Fruit fly (Drosophila melanogaster) whole organism, prepupa: Measurements from ENCODE around the gene CG14717.

Experiments used
- CG10631 ChIP-seq: fragments of 200-800 bp; sonication (Bioruptor generic); optimal IDR thresholded peaks from 2 replicates; lab custom pipeline; 2016; ENCODE audit warnings: missing biosample characterization, missing genetic modification characterization
- CG10669 ChIP-seq: fragments of 200-800 bp; sonication (Bioruptor generic); optimal IDR thresholded peaks from 3 replicates; lab custom pipeline; 2018; ENCODE audit warnings: missing biosample characterization, mild to moderate bottlenecking, missing genetic modification characterization, moderate library complexity
- CG11294 ChIP-seq: fragments of 200-800 bp; sonication (Bioruptor generic); IDR thresholded peaks from 2 replicates; pipeline ENCODE4 v1.3.6; 2022; ENCODE audit warnings: missing biosample characterization, missing genetic modification characterization
- CG11762 ChIP-seq: fragments of 200-800 bp; sonication (Bioruptor generic); optimal IDR thresholded peaks from 3 replicates; lab custom pipeline; 2016; ENCODE audit warnings: missing biosample characterization, missing genetic modification characterization; ENCODE audit not compliant: insufficient read depth
- CG11902 ChIP-seq: fragments of 200-800 bp; sonication (Bioruptor generic); optimal IDR thresholded peaks from 3 replicates; lab custom pipeline; 2016; ENCODE audit warnings: missing biosample characterization, missing genetic modification characterization
- CG15336 ChIP-seq: fragments of 200-800 bp; sonication (Bioruptor generic); IDR thresholded peaks from 2 replicates; pipeline ENCODE4 v1.3.6; 2022; ENCODE audit warnings: missing biosample characterization, missing genetic modification characterization
- CG16779 ChIP-seq: fragments of 200-800 bp; sonication (Bioruptor generic); optimal IDR thresholded peaks from 3 replicates; lab custom pipeline; 2017; ENCODE audit warnings: missing biosample characterization, mild to moderate bottlenecking, missing genetic modification characterization
- CG3032 ChIP-seq: fragments of 200-800 bp; optimal IDR thresholded peaks from 2 replicates; lab custom pipeline; 2019; ENCODE audit warnings: missing biosample characterization, mild to moderate bottlenecking, missing genetic modification characterization, moderate library complexity
- CG31627 ChIP-seq: fragments of 200-800 bp; sonication (Bioruptor generic); optimal IDR thresholded peaks from 3 replicates; lab custom pipeline; 2016; ENCODE audit warnings: missing biosample characterization, missing genetic modification characterization
- CG32006 ChIP-seq: fragments of 200-800 bp; sonication (Bioruptor generic); optimal IDR thresholded peaks from 3 replicates; lab custom pipeline; 2017; ENCODE audit warnings: missing biosample characterization, mild to moderate bottlenecking, missing genetic modification characterization
- CG34406 ChIP-seq: fragments of 200-800 bp; sonication (Bioruptor generic); optimal IDR thresholded peaks from 3 replicates; lab custom pipeline; 2016; ENCODE audit warnings: missing biosample characterization, missing genetic modification characterization
- CG3919 ChIP-seq: fragments of 200-800 bp; sonication (Bioruptor generic); optimal IDR thresholded peaks from 3 replicates; lab custom pipeline; 2016; ENCODE audit warnings: missing biosample characterization, missing genetic modification characterization
- CG6163 ChIP-seq: fragments of 200-800 bp; sonication (Bioruptor generic); IDR thresholded peaks from 3 replicates; pipeline ENCODE4 v1.3.6; 2022; ENCODE audit warnings: missing biosample characterization, missing genetic modification characterization
- CG6792 ChIP-seq: fragments of 200-800 bp; sonication (Bioruptor generic); optimal IDR thresholded peaks from 3 replicates; lab custom pipeline; 2016; ENCODE audit warnings: missing biosample characterization, missing genetic modification characterization
- CG6854 ChIP-seq: fragments of 200-800 bp; sonication (Bioruptor generic); optimal IDR thresholded peaks from 2 replicates; lab custom pipeline; 2017; ENCODE audit warnings: missing biosample characterization, mild to moderate bottlenecking, missing genetic modification characterization
- CG7368 ChIP-seq: fragments of 200-800 bp; sonication (Bioruptor generic); optimal IDR thresholded peaks from 3 replicates; lab custom pipeline; 2016; ENCODE audit warnings: missing biosample characterization, missing genetic modification characterization
- CG8319 ChIP-seq: fragments of 200-800 bp; sonication (Bioruptor generic); optimal IDR thresholded peaks from 3 replicates; lab custom pipeline; 2016; ENCODE audit warnings: missing biosample characterization, missing genetic modification characterization
- CG8632 ChIP-seq: fragments of 200-800 bp; sonication (Bioruptor generic); optimal IDR thresholded peaks from 3 replicates; lab custom pipeline; 2016; ENCODE audit warnings: missing biosample characterization, missing genetic modification characterization
- Eip75B ChIP-seq: fragments of 200-800 bp; sonication (Bioruptor generic); optimal IDR thresholded peaks from 3 replicates; lab custom pipeline; 2016; ENCODE audit warnings: missing biosample characterization, missing genetic modification characterization
- Eip78C ChIP-seq: fragments of 200-800 bp; sonication (Bioruptor generic); peaks from one replicate; lab custom pipeline; 2016; ENCODE audit warnings: missing biosample characterization, missing genetic modification characterization
- Eip93F ChIP-seq: fragments of 200-800 bp; sonication (Bioruptor generic); optimal IDR thresholded peaks from 2 replicates; lab custom pipeline; 2016; ENCODE audit warnings: missing biosample characterization, mild to moderate bottlenecking, missing genetic modification characterization
- Gug ChIP-seq: fragments of 200-800 bp; sonication (Bioruptor generic); IDR thresholded peaks from 2 replicates; pipeline ENCODE4 v1.3.6; 2022; ENCODE audit warnings: missing biosample characterization, missing genetic modification characterization
- Hr39 ChIP-seq: fragments of 200-800 bp; sonication (Bioruptor generic); optimal IDR thresholded peaks from 2 replicates; lab custom pipeline; 2016; ENCODE audit warnings: missing biosample characterization, missing genetic modification characterization
- Hr4 ChIP-seq: fragments of 200-800 bp; sonication (Bioruptor generic); optimal IDR thresholded peaks from 3 replicates; lab custom pipeline; 2016; ENCODE audit warnings: missing biosample characterization, missing genetic modification characterization
- Lpt ChIP-seq: fragments of 200-800 bp; sonication (Bioruptor generic); optimal IDR thresholded peaks from 3 replicates; lab custom pipeline; 2016; ENCODE audit warnings: missing biosample characterization, missing genetic modification characterization
- Met ChIP-seq: fragments of 200-800 bp; sonication (Bioruptor generic); optimal IDR thresholded peaks from 3 replicates; lab custom pipeline; 2016; ENCODE audit warnings: missing biosample characterization, missing genetic modification characterization
- OdsH ChIP-seq: fragments of 200-800 bp; sonication (Bioruptor generic); optimal IDR thresholded peaks from 3 replicates; lab custom pipeline; 2016; ENCODE audit warnings: missing biosample characterization, missing genetic modification characterization
- Smox ChIP-seq: fragments of 200-800 bp; sonication (Bioruptor generic); optimal IDR thresholded peaks from 3 replicates; lab custom pipeline; 2016; ENCODE audit warnings: missing biosample characterization, missing genetic modification characterization
- Sox14 ChIP-seq: fragments of 200-800 bp; sonication (Bioruptor generic); optimal IDR thresholded peaks from 3 replicates; lab custom pipeline; 2016; ENCODE audit warnings: missing biosample characterization, missing genetic modification characterization
- Sox15 ChIP-seq: fragments of 200-800 bp; sonication (Bioruptor generic); optimal IDR thresholded peaks from 3 replicates; lab custom pipeline; 2016; ENCODE audit warnings: missing biosample characterization, missing genetic modification characterization
- acj6 ChIP-seq: fragments of 200-800 bp; sonication (Bioruptor generic); optimal IDR thresholded peaks from 3 replicates; lab custom pipeline; 2016; ENCODE audit warnings: missing biosample characterization, missing genetic modification characterization
- cyc ChIP-seq: fragments of 200-800 bp; sonication (Bioruptor generic); optimal IDR thresholded peaks from 3 replicates; lab custom pipeline; 2016; ENCODE audit warnings: missing biosample characterization, missing genetic modification characterization
- dac ChIP-seq: fragments of 200-800 bp; sonication (Bioruptor generic); optimal IDR thresholded peaks from 2 replicates; lab custom pipeline; 2017; ENCODE audit warnings: missing biosample characterization, mild to moderate bottlenecking, missing genetic modification characterization
- esn ChIP-seq: fragments of 200-800 bp; sonication (Bioruptor generic); optimal IDR thresholded peaks from 2 replicates; lab custom pipeline; 2016; ENCODE audit warnings: missing biosample characterization, mild to moderate bottlenecking, missing genetic modification characterization, moderate library complexity
- fd59A ChIP-seq: fragments of 200-800 bp; sonication (Bioruptor generic); optimal IDR thresholded peaks from 2 replicates; lab custom pipeline; 2017; ENCODE audit warnings: missing biosample characterization, mild to moderate bottlenecking, missing genetic modification characterization, missing genetic modification reagents
- fkh ChIP-seq: fragments of 200-800 bp; sonication (Bioruptor generic); optimal IDR thresholded peaks from 3 replicates; lab custom pipeline; 2017; ENCODE audit warnings: missing biosample characterization, mild to moderate bottlenecking, missing genetic modification characterization, moderate library complexity
- lz ChIP-seq: fragments of 200-800 bp; sonication (Bioruptor generic); optimal IDR thresholded peaks from 3 replicates; lab custom pipeline; 2016; ENCODE audit warnings: missing biosample characterization, missing genetic modification characterization
- pdm3 ChIP-seq: fragments of 200-800 bp; sonication (Bioruptor generic); optimal IDR thresholded peaks from 3 replicates; lab custom pipeline; 2016; ENCODE audit warnings: missing biosample characterization, missing genetic modification characterization
- salr ChIP-seq, 2 experiments: fragments of 200-800 bp; sonication (Bioruptor generic); optimal IDR thresholded peaks; 3 replicates each; lab custom pipeline; 2016 to 2018; ENCODE audit warnings: missing biosample characterization in 2 of 2, missing genetic modification characterization in 2 of 2, mild to moderate bottlenecking in 1 of 2
- spab ChIP-seq: fragments of 200-800 bp; sonication (Bioruptor generic); optimal IDR thresholded peaks from 2 replicates; lab custom pipeline; 2017; ENCODE audit warnings: missing biosample characterization, mild to moderate bottlenecking, missing genetic modification characterization, missing genetic modification reagents
- ss ChIP-seq, 2 experiments: fragments of 200-800 bp; sonication (Bioruptor generic); optimal IDR thresholded peaks; 2 replicates in 1 of 2; 3 replicates in 1 of 2; lab custom pipeline; 2017 to 2018; ENCODE audit warnings: mild to moderate bottlenecking in 2 of 2, missing biosample characterization in 2 of 2, missing genetic modification characterization in 2 of 2, moderate library complexity in 1 of 2
- svp ChIP-seq: fragments of 200-800 bp; sonication (Bioruptor generic); peaks from one replicate; lab custom pipeline; 2016; ENCODE audit warnings: missing biosample characterization, missing genetic modification characterization
- topi ChIP-seq: fragments of 200-800 bp; sonication (Bioruptor generic); optimal IDR thresholded peaks from 3 replicates; lab custom pipeline; 2016; ENCODE audit warnings: missing biosample characterization, missing genetic modification characterization
- vri ChIP-seq: fragments of 200-800 bp; sonication (Bioruptor generic); optimal IDR thresholded peaks from 3 replicates; lab custom pipeline; 2016; ENCODE audit warnings: missing biosample characterization, mild to moderate bottlenecking, missing genetic modification characterization

CG14717 gene

dm6 chr3R:11665508-11665907 is 30.8 kb upstream of the CG14717 start:
- TF ChIP-seq Eip78C (GFP tag; lab: Kevin White, UChicago) (peak; percentile 58), esn (GFP tag; lab: Kevin White, UChicago) (peak; percentile 34), Sox15 (GFP tag; lab: Kevin White, UChicago) (no peak), svp (GFP tag; lab: Kevin White, UChicago) (no peak), vri (GFP tag; lab: Kevin White, UChicago) (no peak), Gug (no peak), CG6792 (GFP tag; lab: Kevin White, UChicago) (no peak), Eip93F (no peak), Sox14 (no peak), CG11294 (no peak), spab (GFP tag; lab: Kevin White, UChicago) (no peak), cyc (GFP tag; lab: Kevin White, UChicago) (peak; percentile 13), topi (GFP tag; lab: Kevin White, UChicago) (no peak), CG8632 (GFP tag; lab: Kevin White, UChicago) (no peak), CG11762 (GFP tag; lab: Kevin White, UChicago) (no peak), pdm3 (GFP tag; lab: Kevin White, UChicago) (peak; percentile 1), CG6854 (GFP tag; lab: Kevin White, UChicago) (no peak), Hr39 (no peak), fd59A (no peak)

dm6 chr3R:11665925-11666687 is 30.2 kb upstream of the CG14717 start:
- TF ChIP-seq Eip78C (GFP tag; lab: Kevin White, UChicago) (peak; percentile 7), vri (GFP tag; lab: Kevin White, UChicago) (peak; percentile 51), Met (GFP tag; lab: Kevin White, UChicago) (no peak), CG10631 (GFP tag; lab: Kevin White, UChicago) (no peak), CG7368 (GFP tag; lab: Kevin White, UChicago) (no peak), ss (GFP tag; optimal IDR thresholded peaks at IDR 0.05; lab: Kevin White, UChicago) (no peak), fkh (peak; percentile 65), svp (GFP tag; lab: Kevin White, UChicago) (peak; percentile 91), dac (GFP tag; lab: Kevin White, UChicago) (no peak), CG8319 (GFP tag; lab: Kevin White, UChicago) (no peak), CG6163 (GFP tag; lab: Robert Waterston, UW) (no peak), CG3032 (tag; lab: Kevin White, UChicago) (no peak), Eip93F (peak; percentile 65), esn (GFP tag; lab: Kevin White, UChicago) (no peak), Lpt (GFP tag; lab: Kevin White, UChicago) (no peak), acj6 (GFP tag; lab: Kevin White, UChicago) (no peak), Sox14 (no peak), salr (GFP tag; optimal IDR thresholded peaks at IDR 0.05; lab: Kevin White, UChicago) (no peak), Eip75B (GFP tag; lab: Kevin White, UChicago) (no peak)
- TF ChIP-seq, all 60 proteins: peak for 5

- no peak for TF ChIP-seq CG8319 (GFP tag; lab: Kevin White, UChicago)
- no peak for TF ChIP-seq CG34406 (GFP tag; lab: Kevin White, UChicago)
- no peak for TF ChIP-seq CG10631 (GFP tag; lab: Kevin White, UChicago)
- no peak for TF ChIP-seq Lpt (GFP tag; lab: Kevin White, UChicago)
- TF ChIP-seq CG15336 (GFP tag; lab: Robert Waterston, UW) = no peak
- TF ChIP-seq CG3032 (tag; lab: Kevin White, UChicago) = no peak
- no peak for TF ChIP-seq OdsH (GFP tag; lab: Kevin White, UChicago)
- no peak for TF ChIP-seq CG11902 (GFP tag; lab: Kevin White, UChicago)
- no peak for TF ChIP-seq fd59A
- TF ChIP-seq lz (GFP tag; lab: Kevin White, UChicago) = no peak
- peak; percentile 58 for TF ChIP-seq Eip78C (GFP tag; lab: Kevin White, UChicago)
- TF ChIP-seq Hr4 (GFP tag; lab: Kevin White, UChicago) = no peak
- peak; percentile 62 for TF ChIP-seq vri (GFP tag; lab: Kevin White, UChicago)
- no peak for TF ChIP-seq Eip75B (GFP tag; lab: Kevin White, UChicago)
- TF ChIP-seq CG10669 = no peak
- TF ChIP-seq Smox (GFP tag; lab: Kevin White, UChicago) = no peak
- no peak for TF ChIP-seq CG32006
- no peak for TF ChIP-seq acj6 (GFP tag; lab: Kevin White, UChicago)
- TF ChIP-seq CG16779 (tag; lab: Kevin White, UChicago) = no peak
- no peak for TF ChIP-seq CG31627 (GFP tag; lab: Kevin White, UChicago)
- TF ChIP-seq Sox15 (GFP tag; lab: Kevin White, UChicago) = no peak
- TF ChIP-seq CG7368 (GFP tag; lab: Kevin White, UChicago) = no peak
- peak; percentile 34 for TF ChIP-seq CG3919 (GFP tag; lab: Kevin White, UChicago)
These were observed 27.0 kb upstream of the CG14717 start for dm6 chr3R:11669017-11669953.
